Fruit fly (Drosophila melanogaster): ENCODE results near the gene NdufA3.

NdufA3 gene

dm6 chrX:9142224-9142802 is 17.5 kb downstream of the NdufA3 start, which contains the start of gene CG7065:
TSS of gene CG7065 (plus strand) at chrX:9142493.
- no peak for TF ChIP-seq Myc (optimal IDR thresholded peaks at IDR 0.05)
- TF ChIP-seq ttk (optimal IDR thresholded peaks at IDR 0.05): no peak
- TF ChIP-seq Sin3A (optimal IDR thresholded peaks at IDR 0.05): no peak
- no peak for TF ChIP-seq insv (optimal IDR thresholded peaks at IDR 0.05)
- TF ChIP-seq psq (optimal IDR thresholded peaks at IDR 0.05): no peak
- no peak for TF ChIP-seq h (optimal IDR thresholded peaks at IDR 0.05)

dm6 chrX:9141219-9141618 is 18.6 kb downstream of the NdufA3 start:
- TF ChIP-seq psq (optimal IDR thresholded peaks at IDR 0.05) (no peak), Myc (optimal IDR thresholded peaks at IDR 0.05) (no peak), h (optimal IDR thresholded peaks at IDR 0.05) (no peak), ttk (optimal IDR thresholded peaks at IDR 0.05) (no peak), Sin3A (optimal IDR thresholded peaks at IDR 0.05) (no peak), insv (optimal IDR thresholded peaks at IDR 0.05) (no peak)

DNA sequence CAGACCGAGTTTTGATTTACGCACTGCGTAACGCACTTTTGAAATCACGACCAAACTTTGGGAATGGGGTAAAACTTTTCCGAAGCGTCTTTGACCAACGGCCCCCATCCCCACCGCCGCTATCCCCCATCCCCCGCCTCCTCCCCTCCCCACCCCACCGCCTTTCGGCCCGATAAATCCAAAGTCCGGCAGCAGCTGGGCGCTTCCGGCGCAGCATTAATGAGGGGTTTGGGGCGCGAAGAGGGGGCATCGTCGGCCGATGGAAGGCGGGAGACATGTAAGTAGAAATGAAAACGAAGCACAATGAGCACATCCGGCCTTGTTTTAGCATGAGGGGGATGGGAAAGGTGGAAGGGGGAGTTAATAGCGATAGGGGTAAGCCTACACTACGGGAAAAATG is 20.7 kb downstream of the NdufA3 start:
- TF ChIP-seq Sin3A (optimal IDR thresholded peaks at IDR 0.05) (no peak), Myc (optimal IDR thresholded peaks at IDR 0.05) (no peak)

DNA sequence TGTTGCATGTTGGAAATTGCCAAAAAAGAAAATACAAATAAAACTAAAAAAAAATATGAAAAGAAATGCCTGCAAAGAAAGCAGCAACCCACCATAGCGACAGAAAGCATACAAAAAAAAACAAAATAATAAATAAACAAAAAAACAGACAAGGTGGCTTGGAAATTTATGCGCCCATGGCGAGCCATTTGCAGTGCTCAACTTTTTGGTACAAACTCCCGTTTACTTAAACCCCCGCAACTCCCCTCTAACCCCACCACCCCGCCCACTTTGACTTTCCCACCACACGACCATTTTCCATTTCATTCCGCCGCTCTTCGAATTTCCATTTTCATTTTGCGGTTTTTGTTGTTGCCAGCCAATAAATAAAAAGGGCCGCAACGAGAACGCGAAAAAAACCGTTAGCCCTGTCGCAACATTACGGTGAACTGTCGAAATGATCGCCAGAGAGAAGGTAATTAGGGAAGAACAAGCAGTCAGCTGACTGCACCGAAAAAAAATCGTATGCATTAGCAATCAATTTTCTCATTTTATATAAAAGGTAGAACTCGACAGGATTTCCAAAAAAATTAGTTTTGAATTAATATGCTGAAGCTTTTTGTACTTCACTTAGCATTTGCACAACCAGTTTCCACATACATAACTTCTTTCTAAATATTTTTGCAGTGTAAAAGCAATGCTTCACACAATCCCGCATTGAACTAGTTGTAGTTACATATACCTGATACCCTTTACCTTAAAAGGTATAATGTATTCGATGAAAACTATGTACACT is 22.9 kb downstream of the NdufA3 start:
- TF ChIP-seq h (optimal IDR thresholded peaks at IDR 0.05) (no peak), Sin3A (optimal IDR thresholded peaks at IDR 0.05) (no peak), psq (optimal IDR thresholded peaks at IDR 0.05) (no peak), Myc (optimal IDR thresholded peaks at IDR 0.05) (no peak), ttk (optimal IDR thresholded peaks at IDR 0.05) (no peak), insv (optimal IDR thresholded peaks at IDR 0.05) (no peak)

DNA sequence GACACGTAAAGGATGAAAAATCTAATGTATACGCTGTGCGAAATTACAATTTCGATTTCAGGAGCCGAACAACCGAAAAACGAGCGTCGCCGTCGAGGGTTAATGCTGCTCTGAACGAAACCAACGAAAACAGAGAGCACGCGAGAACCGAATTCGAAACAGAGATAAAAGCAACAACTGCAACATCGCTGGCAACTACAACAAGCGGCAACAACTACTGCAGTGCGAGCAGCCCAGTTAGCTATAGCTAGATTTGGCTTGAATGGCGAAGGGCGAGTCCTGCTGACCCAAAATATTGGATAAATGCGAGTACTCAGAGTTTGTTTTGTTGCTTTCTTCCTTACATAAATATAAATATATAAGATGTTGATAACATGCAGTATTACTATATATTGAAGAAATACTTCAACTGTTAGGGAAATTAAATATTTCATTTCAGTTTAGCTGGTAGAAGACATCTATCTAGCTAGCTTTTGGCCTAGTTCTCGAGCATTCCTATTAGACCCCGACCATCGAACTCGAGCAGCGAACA is 24.9 kb downstream of the NdufA3 start, which contains the start of gene fend:
TSS of gene fend (minus strand) at position 178 of the 532 bp plus-strand sequence.
- TF ChIP-seq h (optimal IDR thresholded peaks at IDR 0.05) (no peak), Sin3A (optimal IDR thresholded peaks at IDR 0.05) (no peak), psq (optimal IDR thresholded peaks at IDR 0.05) (no peak), ttk (optimal IDR thresholded peaks at IDR 0.05) (no peak), insv (optimal IDR thresholded peaks at IDR 0.05) (no peak), Myc (optimal IDR thresholded peaks at IDR 0.05) (no peak)

DNA sequence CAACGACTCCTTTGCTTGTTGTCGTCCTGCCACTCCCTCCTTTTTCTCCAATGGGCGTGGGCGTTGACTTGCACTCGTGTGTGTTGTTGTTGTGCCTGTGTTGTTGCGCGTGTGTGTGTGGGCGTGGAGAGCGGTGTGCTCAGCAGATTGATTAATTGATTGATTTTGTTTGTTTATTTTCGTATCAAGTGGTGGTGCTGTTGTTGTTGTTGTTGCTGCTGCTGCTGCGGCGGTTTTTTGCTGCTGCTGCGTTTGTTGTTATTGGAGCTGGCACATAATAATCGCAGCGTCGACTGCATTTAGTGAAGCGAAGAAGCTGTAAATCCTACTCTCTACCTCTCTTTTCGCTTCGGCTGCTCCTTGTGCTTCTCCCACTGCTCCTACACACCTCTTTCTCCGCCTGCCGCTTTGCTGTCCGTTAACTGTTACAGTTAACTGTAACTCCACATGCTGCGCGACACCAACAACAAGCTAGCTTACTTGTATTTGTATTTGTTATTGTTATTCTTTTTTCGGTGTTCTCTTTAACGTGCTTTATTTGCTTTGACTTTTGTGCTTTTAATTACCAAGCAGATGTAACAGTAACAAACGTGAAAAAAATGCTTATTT is 25.5 kb downstream of the NdufA3 start:
- TF ChIP-seq Myc (optimal IDR thresholded peaks at IDR 0.05) (no peak), Sin3A (optimal IDR thresholded peaks at IDR 0.05) (no peak), psq (optimal IDR thresholded peaks at IDR 0.05) (no peak), insv (optimal IDR thresholded peaks at IDR 0.05) (no peak), ttk (optimal IDR thresholded peaks at IDR 0.05) (no peak), h (optimal IDR thresholded peaks at IDR 0.05) (no peak)

- TF ChIP-seq psq (optimal IDR thresholded peaks at IDR 0.05): no peak
- no peak for TF ChIP-seq ttk (optimal IDR thresholded peaks at IDR 0.05)
- no peak for TF ChIP-seq Myc (optimal IDR thresholded peaks at IDR 0.05)
- no peak for TF ChIP-seq Sin3A (optimal IDR thresholded peaks at IDR 0.05)
- no peak for TF ChIP-seq insv (optimal IDR thresholded peaks at IDR 0.05)
- no peak for TF ChIP-seq h (optimal IDR thresholded peaks at IDR 0.05)
Measured at dm6 chrX:9133577-9134240, 26.1 kb downstream of the NdufA3 start.

dm6 chrX:9132589-9133237 is 27.1 kb downstream of the NdufA3 start:
- TF ChIP-seq Sin3A (optimal IDR thresholded peaks at IDR 0.05) (no peak), Myc (optimal IDR thresholded peaks at IDR 0.05) (no peak), psq (optimal IDR thresholded peaks at IDR 0.05) (no peak), ttk (optimal IDR thresholded peaks at IDR 0.05) (no peak), h (optimal IDR thresholded peaks at IDR 0.05) (no peak), insv (optimal IDR thresholded peaks at IDR 0.05) (no peak)

DNA sequence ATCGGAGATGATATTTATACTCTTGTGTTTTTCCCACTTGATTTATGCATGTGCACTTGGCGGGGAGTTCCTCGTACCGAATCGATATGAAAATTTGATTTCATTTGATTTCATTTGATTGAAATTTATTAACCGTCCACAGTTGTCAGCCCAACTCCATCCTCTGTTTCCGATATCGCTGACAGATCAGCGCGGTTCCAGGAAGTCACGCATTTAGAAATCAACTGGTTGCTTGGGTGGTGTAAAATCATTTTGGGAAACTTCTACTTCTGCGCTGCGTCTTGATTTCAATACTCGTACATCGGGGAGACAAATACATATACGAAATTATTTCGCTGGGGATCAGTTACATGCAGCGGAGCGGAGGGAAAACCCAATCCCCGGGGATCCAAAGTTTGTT is 28.3 kb downstream of the NdufA3 start:
- TF ChIP-seq psq (optimal IDR thresholded peaks at IDR 0.05) (no peak), h (optimal IDR thresholded peaks at IDR 0.05) (no peak), ttk (optimal IDR thresholded peaks at IDR 0.05) (no peak), insv (optimal IDR thresholded peaks at IDR 0.05) (no peak), Myc (optimal IDR thresholded peaks at IDR 0.05) (no peak), Sin3A (optimal IDR thresholded peaks at IDR 0.05) (no peak)

- TF ChIP-seq Myc (optimal IDR thresholded peaks at IDR 0.05) (no peak), h (optimal IDR thresholded peaks at IDR 0.05) (no peak), insv (optimal IDR thresholded peaks at IDR 0.05) (no peak), Sin3A (optimal IDR thresholded peaks at IDR 0.05) (no peak), ttk (optimal IDR thresholded peaks at IDR 0.05) (no peak)
Measured at dm6 chrX:9130243-9130642, 29.6 kb downstream of the NdufA3 start.

DNA sequence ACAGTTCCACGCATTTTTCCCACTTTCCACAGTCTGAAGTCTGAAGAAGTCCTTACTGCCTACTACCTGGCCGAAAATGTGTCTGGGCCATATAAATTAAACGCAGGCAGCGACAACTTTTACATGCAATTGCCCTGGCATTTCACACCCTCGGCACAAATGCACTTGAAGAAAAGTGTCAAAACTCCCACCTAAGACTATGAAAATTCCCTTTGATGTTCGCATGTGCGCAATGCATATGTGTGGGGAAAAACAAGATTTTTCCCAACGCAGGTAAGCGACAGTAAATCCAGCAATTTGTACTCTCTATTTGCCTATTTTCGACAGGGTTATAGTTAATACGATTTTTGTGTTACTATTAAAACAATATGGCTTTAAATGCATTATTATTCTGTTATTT is 30.4 kb downstream of the NdufA3 start:
- no peak for TF ChIP-seq ttk (optimal IDR thresholded peaks at IDR 0.05)
- TF ChIP-seq h (optimal IDR thresholded peaks at IDR 0.05): no peak

DNA sequence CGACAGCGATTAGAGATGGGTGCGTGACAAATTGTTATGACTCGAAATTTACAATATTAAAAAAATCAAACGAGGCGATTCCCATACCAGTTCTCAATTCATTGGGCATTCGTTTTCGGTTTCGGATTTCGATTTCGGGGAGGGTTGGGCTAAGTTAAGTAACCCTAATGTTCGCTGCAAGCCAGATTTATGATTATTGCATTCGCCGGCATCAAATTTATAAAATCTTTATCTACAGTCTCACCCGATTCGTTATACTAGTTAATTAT is 31.9 kb downstream of the NdufA3 start:
- TF ChIP-seq insv (optimal IDR thresholded peaks at IDR 0.05) (no peak), h (optimal IDR thresholded peaks at IDR 0.05) (no peak)
